Fruit fly (Drosophila melanogaster) whole organism, prepupa: ENCODE measurements around the gene AP-1gamma.

Experiments used
- Blimp-1 ChIP-seq: fragments of 200-800 bp; sonication (Bioruptor generic); optimal IDR thresholded peaks from 3 replicates; lab custom pipeline; 2017; ENCODE audit warnings: missing biosample characterization, missing genetic modification characterization, mild to moderate bottlenecking, moderate library complexity, missing genetic modification reagents
- CG10631 ChIP-seq: fragments of 200-800 bp; sonication (Bioruptor generic); optimal IDR thresholded peaks from 2 replicates; lab custom pipeline; 2016; ENCODE audit warnings: missing biosample characterization, missing genetic modification characterization
- CG10669 ChIP-seq: fragments of 200-800 bp; sonication (Bioruptor generic); optimal IDR thresholded peaks from 3 replicates; lab custom pipeline; 2018; ENCODE audit warnings: missing biosample characterization, mild to moderate bottlenecking, missing genetic modification characterization, moderate library complexity
- CG11762 ChIP-seq: fragments of 200-800 bp; sonication (Bioruptor generic); optimal IDR thresholded peaks from 3 replicates; lab custom pipeline; 2016; ENCODE audit warnings: missing biosample characterization, missing genetic modification characterization; ENCODE audit not compliant: insufficient read depth
- CG1621 ChIP-seq: fragments of 200-800 bp; sonication (Bioruptor generic); optimal IDR thresholded peaks from 3 replicates; lab custom pipeline; 2018; ENCODE audit warnings: missing biosample characterization, mild to moderate bottlenecking, missing genetic modification characterization
- CG16779 ChIP-seq: fragments of 200-800 bp; sonication (Bioruptor generic); optimal IDR thresholded peaks from 3 replicates; lab custom pipeline; 2017; ENCODE audit warnings: missing biosample characterization, mild to moderate bottlenecking, missing genetic modification characterization
- CG3032 ChIP-seq: fragments of 200-800 bp; optimal IDR thresholded peaks from 2 replicates; lab custom pipeline; 2019; ENCODE audit warnings: missing biosample characterization, mild to moderate bottlenecking, missing genetic modification characterization, moderate library complexity
- CG31627 ChIP-seq: fragments of 200-800 bp; sonication (Bioruptor generic); optimal IDR thresholded peaks from 3 replicates; lab custom pipeline; 2016; ENCODE audit warnings: missing biosample characterization, missing genetic modification characterization
- CG32006 ChIP-seq: fragments of 200-800 bp; sonication (Bioruptor generic); optimal IDR thresholded peaks from 3 replicates; lab custom pipeline; 2017; ENCODE audit warnings: missing biosample characterization, mild to moderate bottlenecking, missing genetic modification characterization
- CG4318 ChIP-seq: fragments of 200-800 bp; sonication (Bioruptor generic); optimal IDR thresholded peaks from 3 replicates; lab custom pipeline; 2017; ENCODE audit warnings: missing biosample characterization, mild to moderate bottlenecking, missing genetic modification characterization
- CG6163 ChIP-seq: fragments of 200-800 bp; sonication (Bioruptor generic); IDR thresholded peaks from 3 replicates; pipeline ENCODE4 v1.3.6; 2022; ENCODE audit warnings: missing biosample characterization, missing genetic modification characterization
- CG6276 ChIP-seq: fragments of 200-800 bp; sonication (Bioruptor generic); optimal IDR thresholded peaks from 2 replicates; lab custom pipeline; 2017; ENCODE audit warnings: missing biosample characterization, mild to moderate bottlenecking, missing genetic modification characterization
- CG6808 ChIP-seq: fragments of 200-800 bp; sonication (Bioruptor generic); optimal IDR thresholded peaks from 3 replicates; lab custom pipeline; 2017; ENCODE audit warnings: missing biosample characterization, missing genetic modification characterization, mild to moderate bottlenecking, moderate library complexity, missing genetic modification reagents
- CG6854 ChIP-seq: fragments of 200-800 bp; sonication (Bioruptor generic); optimal IDR thresholded peaks from 2 replicates; lab custom pipeline; 2017; ENCODE audit warnings: missing biosample characterization, mild to moderate bottlenecking, missing genetic modification characterization
- CG7368 ChIP-seq: fragments of 200-800 bp; sonication (Bioruptor generic); optimal IDR thresholded peaks from 3 replicates; lab custom pipeline; 2016; ENCODE audit warnings: missing biosample characterization, missing genetic modification characterization
- CG8632 ChIP-seq: fragments of 200-800 bp; sonication (Bioruptor generic); optimal IDR thresholded peaks from 3 replicates; lab custom pipeline; 2016; ENCODE audit warnings: missing biosample characterization, missing genetic modification characterization
- CG9139 ChIP-seq: fragments of 200-800 bp; sonication (Bioruptor generic); optimal IDR thresholded peaks from 3 replicates; lab custom pipeline; 2017; ENCODE audit warnings: missing biosample characterization, mild to moderate bottlenecking, missing genetic modification characterization
- Eip75B ChIP-seq: fragments of 200-800 bp; sonication (Bioruptor generic); optimal IDR thresholded peaks from 3 replicates; lab custom pipeline; 2016; ENCODE audit warnings: missing biosample characterization, missing genetic modification characterization
- Ets21C ChIP-seq: fragments of 200-800 bp; sonication (Bioruptor generic); optimal IDR thresholded peaks from 3 replicates; lab custom pipeline; 2016; ENCODE audit warnings: missing biosample characterization, missing genetic modification characterization
- Hr4 ChIP-seq: fragments of 200-800 bp; sonication (Bioruptor generic); optimal IDR thresholded peaks from 3 replicates; lab custom pipeline; 2016; ENCODE audit warnings: missing biosample characterization, missing genetic modification characterization
- Lpt ChIP-seq: fragments of 200-800 bp; sonication (Bioruptor generic); optimal IDR thresholded peaks from 3 replicates; lab custom pipeline; 2016; ENCODE audit warnings: missing biosample characterization, missing genetic modification characterization
- Met ChIP-seq: fragments of 200-800 bp; sonication (Bioruptor generic); optimal IDR thresholded peaks from 3 replicates; lab custom pipeline; 2016; ENCODE audit warnings: missing biosample characterization, missing genetic modification characterization
- OdsH ChIP-seq: fragments of 200-800 bp; sonication (Bioruptor generic); optimal IDR thresholded peaks from 3 replicates; lab custom pipeline; 2016; ENCODE audit warnings: missing biosample characterization, missing genetic modification characterization
- Smox ChIP-seq: fragments of 200-800 bp; sonication (Bioruptor generic); optimal IDR thresholded peaks from 3 replicates; lab custom pipeline; 2016; ENCODE audit warnings: missing biosample characterization, missing genetic modification characterization
- Sox102F ChIP-seq: fragments of 200-800 bp; sonication (Bioruptor generic); optimal IDR thresholded peaks from 2 replicates; lab custom pipeline; 2016; ENCODE audit warnings: missing biosample characterization, mild to moderate bottlenecking, missing genetic modification characterization
- Sox14 ChIP-seq: fragments of 200-800 bp; sonication (Bioruptor generic); optimal IDR thresholded peaks from 3 replicates; lab custom pipeline; 2016; ENCODE audit warnings: missing biosample characterization, missing genetic modification characterization
- Sox15 ChIP-seq: fragments of 200-800 bp; sonication (Bioruptor generic); optimal IDR thresholded peaks from 3 replicates; lab custom pipeline; 2016; ENCODE audit warnings: missing biosample characterization, missing genetic modification characterization
- achi ChIP-seq: fragments of 200-800 bp; sonication (Bioruptor generic); optimal IDR thresholded peaks from 3 replicates; lab custom pipeline; 2016; ENCODE audit warnings: missing biosample characterization, missing genetic modification characterization
- esn ChIP-seq: fragments of 200-800 bp; sonication (Bioruptor generic); optimal IDR thresholded peaks from 2 replicates; lab custom pipeline; 2016; ENCODE audit warnings: missing biosample characterization, mild to moderate bottlenecking, missing genetic modification characterization, moderate library complexity
- fd85E ChIP-seq: fragments of 200-800 bp; sonication (Bioruptor generic); optimal IDR thresholded peaks from 3 replicates; lab custom pipeline; 2016; ENCODE audit warnings: missing biosample characterization, missing genetic modification characterization
- fkh ChIP-seq: fragments of 200-800 bp; sonication (Bioruptor generic); optimal IDR thresholded peaks from 3 replicates; lab custom pipeline; 2017; ENCODE audit warnings: missing biosample characterization, mild to moderate bottlenecking, missing genetic modification characterization, moderate library complexity
- pdm3 ChIP-seq: fragments of 200-800 bp; sonication (Bioruptor generic); optimal IDR thresholded peaks from 3 replicates; lab custom pipeline; 2016; ENCODE audit warnings: missing biosample characterization, missing genetic modification characterization
- salr ChIP-seq, 2 experiments: fragments of 200-800 bp; sonication (Bioruptor generic); optimal IDR thresholded peaks; 3 replicates each; lab custom pipeline; 2016 to 2018; ENCODE audit warnings: missing biosample characterization in 2 of 2, missing genetic modification characterization in 2 of 2, mild to moderate bottlenecking in 1 of 2
- ss ChIP-seq, 2 experiments: fragments of 200-800 bp; sonication (Bioruptor generic); optimal IDR thresholded peaks; 2 replicates in 1 of 2; 3 replicates in 1 of 2; lab custom pipeline; 2017 to 2018; ENCODE audit warnings: mild to moderate bottlenecking in 2 of 2, missing biosample characterization in 2 of 2, missing genetic modification characterization in 2 of 2, moderate library complexity in 1 of 2
- vri ChIP-seq: fragments of 200-800 bp; sonication (Bioruptor generic); optimal IDR thresholded peaks from 3 replicates; lab custom pipeline; 2016; ENCODE audit warnings: missing biosample characterization, mild to moderate bottlenecking, missing genetic modification characterization

Gene AP-1gamma

dm6 chrX:9068822-9069221 lies 39.7 kb upstream of the AP-1gamma start (continued):
- peak; percentile 61 for TF ChIP-seq CG9139 (GFP tag; lab: Kevin White, UChicago)
- peak; percentile 33 for TF ChIP-seq Hr4 (GFP tag; lab: Kevin White, UChicago)
- TF ChIP-seq esn (GFP tag; lab: Kevin White, UChicago) = peak; percentile 26
- peak; percentile 82 for TF ChIP-seq CG1621 (tag; lab: Kevin White, UChicago)
- TF ChIP-seq Eip75B (GFP tag; lab: Kevin White, UChicago) = peak; percentile 56
- TF ChIP-seq CG7368 = peak; percentile 49
- peak; percentile 83 to 84 for TF ChIP-seq ss (GFP tag; optimal IDR thresholded peaks at IDR 0.05; lab: Kevin White, UChicago)
- TF ChIP-seq OdsH = peak; percentile 62
- TF ChIP-seq pdm3 (GFP tag; lab: Kevin White, UChicago) = peak; percentile 55
- no peak for TF ChIP-seq Sox15 (GFP tag; lab: Kevin White, UChicago)
- TF ChIP-seq Lpt = peak; percentile 21
- TF ChIP-seq CG11762 (GFP tag; lab: Kevin White, UChicago) = peak; percentile 6
- TF ChIP-seq Met = no peak
- no peak for TF ChIP-seq fd85E (GFP tag; lab: Kevin White, UChicago)
- TF ChIP-seq Blimp-1 (GFP tag; lab: Kevin White, UChicago) = no peak
- peak; percentile 65 for TF ChIP-seq CG6808 (GFP tag; lab: Kevin White, UChicago)
- TF ChIP-seq, all 60 proteins: peak for 44

- TF ChIP-seq CG6163 (GFP tag; lab: Robert Waterston, UW) (no peak), CG6854 (GFP tag; lab: Kevin White, UChicago) (no peak), Smox (GFP tag; lab: Kevin White, UChicago) (no peak), fkh (GFP tag; lab: Kevin White, UChicago) (no peak), CG32006 (GFP tag; lab: Kevin White, UChicago) (no peak), CG10631 (GFP tag; lab: Kevin White, UChicago) (no peak), CG4318 (GFP tag; lab: Kevin White, UChicago) (no peak), achi (GFP tag; lab: Kevin White, UChicago) (no peak), Met (no peak), CG10669 (GFP tag; lab: Kevin White, UChicago) (no peak), CG1621 (tag; lab: Kevin White, UChicago) (no peak), CG3032 (tag; lab: Kevin White, UChicago) (no peak), Sox102F (GFP tag; lab: Kevin White, UChicago) (no peak), Sox14 (no peak), Ets21C (GFP tag; lab: Kevin White, UChicago) (no peak), CG8632 (GFP tag; lab: Kevin White, UChicago) (no peak), CG16779 (tag; lab: Kevin White, UChicago) (no peak), vri (GFP tag; lab: Kevin White, UChicago) (no peak), ss (GFP tag; optimal IDR thresholded peaks at IDR 0.05; lab: Kevin White, UChicago) (no peak), CG6276 (no peak)
These were observed 37.2 kb upstream of the AP-1gamma start, which contains the start of gene CG10970 for dm6 chrX:9071308-9071707. Gene CG10970 (minus strand): TSS chrX:9071408.

- no peak for TF ChIP-seq CG31627
- TF ChIP-seq Sox14 = no peak
- TF ChIP-seq CG9139 (GFP tag; lab: Kevin White, UChicago) = no peak
- no peak for TF ChIP-seq salr (GFP tag; optimal IDR thresholded peaks at IDR 0.05; lab: Kevin White, UChicago)
- TF ChIP-seq Met = no peak
- no peak for TF ChIP-seq CG3032 (tag; lab: Kevin White, UChicago)
These were observed 34.5 kb upstream of the AP-1gamma start for dm6 chrX:9074040-9074439.
